Worm (Caenorhabditis elegans) whole organism, L2 larva: ENCODE results near the gene tbg-1.

ENCODE experiments used
- aly-2 ChIP-seq: fragments of 150-350 bp; optimal IDR thresholded peaks from 2 replicates; lab custom pipeline; 2014; ENCODE audit warnings: missing biosample characterization, missing genetic modification characterization
- egl-27 ChIP-seq: sonication (generic microtip); optimal IDR thresholded peaks from 3 replicates; lab custom pipeline; 2017; ENCODE audit warnings: missing biosample characterization, missing genetic modification reagents, missing genetic modification characterization
- lin-13 ChIP-seq: fragments of 150-350 bp; optimal IDR thresholded peaks from 2 replicates; lab custom pipeline; 2014; ENCODE audit warnings: missing biosample characterization, missing genetic modification reagents, missing genetic modification characterization
- lin-39 ChIP-seq: fragments of 150-350 bp; optimal IDR thresholded peaks from 2 replicates; lab custom pipeline; 2014; ENCODE audit warnings: missing biosample characterization, missing genetic modification reagents, missing genetic modification characterization
- lsy-2 ChIP-seq, 2 experiments: fragments of 150-350 bp in 1 of 2; sonication (generic microtip) in 1 of 2; optimal IDR thresholded peaks; 2 replicates each; lab custom pipeline; 2014 to 2017; ENCODE audit warnings: missing biosample characterization in 2 of 2, missing genetic modification characterization in 2 of 2
- nhr-25 ChIP-seq: fragments of 150-350 bp; sonication (generic microtip); optimal IDR thresholded peaks from 3 replicates; lab custom pipeline; 2014; ENCODE audit warnings: missing biosample characterization, missing genetic modification characterization
- nhr-6 ChIP-seq: fragments of 150-350 bp; optimal IDR thresholded peaks from 2 replicates; lab custom pipeline; 2014; ENCODE audit warnings: missing biosample characterization, missing genetic modification characterization
- zag-1 ChIP-seq: fragments of 150-350 bp; optimal IDR thresholded peaks from 2 replicates; lab custom pipeline; 2014; ENCODE audit warnings: missing biosample characterization, missing genetic modification characterization
- ztf-11 ChIP-seq: sonication (generic microtip); optimal IDR thresholded peaks from 2 replicates; lab custom pipeline; 2017; ENCODE audit warnings: missing biosample characterization, missing genetic modification characterization

ce11 chrIII:9612097-9612496, 16.9 kb downstream of the tbg-1 start, which contains the start of gene bbs-4:
- TF ChIP-seq zag-1, result no peak
- no peak for TF ChIP-seq egl-27
- TF ChIP-seq lin-13 (GFP tag; lab: Kevin White, UChicago), result no peak
- TF ChIP-seq aly-2 (tag; lab: Kevin White, UChicago), result no peak
- no peak for TF ChIP-seq ztf-11 (tag; lab: Kevin White, UChicago)
- TF ChIP-seq nhr-6 (tag; lab: Kevin White, UChicago), result no peak
- no peak for TF ChIP-seq lsy-2 (tag; optimal IDR thresholded peaks at IDR 0.05; lab: Kevin White, UChicago)
- TF ChIP-seq nhr-25 (tag; lab: Kevin White, UChicago), result no peak
- no peak for TF ChIP-seq lin-39 (tag; lab: Kevin White, UChicago)
